Fruit fly (Drosophila melanogaster) whole organism, prepupa: ENCODE measurements around the gene CG1774.

Source experiments
- Blimp-1 ChIP-seq: fragments of 200-800 bp; sonication (Bioruptor generic); optimal IDR thresholded peaks from 3 replicates; lab custom pipeline; 2017; ENCODE audit warnings: missing biosample characterization, missing genetic modification characterization, mild to moderate bottlenecking, moderate library complexity, missing genetic modification reagents
- CG10631 ChIP-seq: fragments of 200-800 bp; sonication (Bioruptor generic); optimal IDR thresholded peaks from 2 replicates; lab custom pipeline; 2016; ENCODE audit warnings: missing biosample characterization, missing genetic modification characterization
- CG10669 ChIP-seq: fragments of 200-800 bp; sonication (Bioruptor generic); optimal IDR thresholded peaks from 3 replicates; lab custom pipeline; 2018; ENCODE audit warnings: missing biosample characterization, mild to moderate bottlenecking, missing genetic modification characterization, moderate library complexity
- CG1621 ChIP-seq: fragments of 200-800 bp; sonication (Bioruptor generic); optimal IDR thresholded peaks from 3 replicates; lab custom pipeline; 2018; ENCODE audit warnings: missing biosample characterization, mild to moderate bottlenecking, missing genetic modification characterization
- CG16779 ChIP-seq: fragments of 200-800 bp; sonication (Bioruptor generic); optimal IDR thresholded peaks from 3 replicates; lab custom pipeline; 2017; ENCODE audit warnings: missing biosample characterization, mild to moderate bottlenecking, missing genetic modification characterization
- CG34406 ChIP-seq: fragments of 200-800 bp; sonication (Bioruptor generic); optimal IDR thresholded peaks from 3 replicates; lab custom pipeline; 2016; ENCODE audit warnings: missing biosample characterization, missing genetic modification characterization
- CG6276 ChIP-seq: fragments of 200-800 bp; sonication (Bioruptor generic); optimal IDR thresholded peaks from 2 replicates; lab custom pipeline; 2017; ENCODE audit warnings: missing biosample characterization, mild to moderate bottlenecking, missing genetic modification characterization
- CG6854 ChIP-seq: fragments of 200-800 bp; sonication (Bioruptor generic); optimal IDR thresholded peaks from 2 replicates; lab custom pipeline; 2017; ENCODE audit warnings: missing biosample characterization, mild to moderate bottlenecking, missing genetic modification characterization
- CG8119 ChIP-seq: fragments of 200-800 bp; sonication (Bioruptor generic); IDR thresholded peaks from 3 replicates; pipeline ENCODE4 v1.3.6; 2022; ENCODE audit warnings: missing biosample characterization, missing genetic modification characterization
- CG8319 ChIP-seq: fragments of 200-800 bp; sonication (Bioruptor generic); optimal IDR thresholded peaks from 3 replicates; lab custom pipeline; 2016; ENCODE audit warnings: missing biosample characterization, missing genetic modification characterization
- Eip75B ChIP-seq: fragments of 200-800 bp; sonication (Bioruptor generic); optimal IDR thresholded peaks from 3 replicates; lab custom pipeline; 2016; ENCODE audit warnings: missing biosample characterization, missing genetic modification characterization
- Eip78C ChIP-seq: fragments of 200-800 bp; sonication (Bioruptor generic); peaks from one replicate; lab custom pipeline; 2016; ENCODE audit warnings: missing biosample characterization, missing genetic modification characterization
- Gug ChIP-seq: fragments of 200-800 bp; sonication (Bioruptor generic); IDR thresholded peaks from 2 replicates; pipeline ENCODE4 v1.3.6; 2022; ENCODE audit warnings: missing biosample characterization, missing genetic modification characterization
- Hr38 ChIP-seq: sonication (Bioruptor generic); optimal IDR thresholded peaks from 2 replicates; lab custom pipeline; 2016; ENCODE audit warnings: missing biosample characterization, missing genetic modification characterization
- Lpt ChIP-seq: fragments of 200-800 bp; sonication (Bioruptor generic); optimal IDR thresholded peaks from 3 replicates; lab custom pipeline; 2016; ENCODE audit warnings: missing biosample characterization, missing genetic modification characterization
- achi ChIP-seq: fragments of 200-800 bp; sonication (Bioruptor generic); optimal IDR thresholded peaks from 3 replicates; lab custom pipeline; 2016; ENCODE audit warnings: missing biosample characterization, missing genetic modification characterization
- acj6 ChIP-seq: fragments of 200-800 bp; sonication (Bioruptor generic); optimal IDR thresholded peaks from 3 replicates; lab custom pipeline; 2016; ENCODE audit warnings: missing biosample characterization, missing genetic modification characterization
- dac ChIP-seq: fragments of 200-800 bp; sonication (Bioruptor generic); optimal IDR thresholded peaks from 2 replicates; lab custom pipeline; 2017; ENCODE audit warnings: missing biosample characterization, mild to moderate bottlenecking, missing genetic modification characterization
- dsx ChIP-seq: fragments of 200-800 bp; optimal IDR thresholded peaks from 3 replicates; lab custom pipeline; 2019; ENCODE audit warnings: missing biosample characterization, mild to moderate bottlenecking, missing genetic modification characterization, moderate library complexity; ENCODE audit not compliant: poor library complexity, severe bottlenecking
- eg ChIP-seq: fragments of 200-800 bp; sonication (Bioruptor generic); IDR thresholded peaks from 3 replicates; pipeline ENCODE4 v1.3.6; 2022; ENCODE audit warnings: missing biosample characterization, missing genetic modification characterization
- esn ChIP-seq: fragments of 200-800 bp; sonication (Bioruptor generic); optimal IDR thresholded peaks from 2 replicates; lab custom pipeline; 2016; ENCODE audit warnings: missing biosample characterization, mild to moderate bottlenecking, missing genetic modification characterization, moderate library complexity
- fkh ChIP-seq: fragments of 200-800 bp; sonication (Bioruptor generic); optimal IDR thresholded peaks from 3 replicates; lab custom pipeline; 2017; ENCODE audit warnings: missing biosample characterization, mild to moderate bottlenecking, missing genetic modification characterization, moderate library complexity
- lz ChIP-seq: fragments of 200-800 bp; sonication (Bioruptor generic); optimal IDR thresholded peaks from 3 replicates; lab custom pipeline; 2016; ENCODE audit warnings: missing biosample characterization, missing genetic modification characterization
- spab ChIP-seq: fragments of 200-800 bp; sonication (Bioruptor generic); optimal IDR thresholded peaks from 2 replicates; lab custom pipeline; 2017; ENCODE audit warnings: missing biosample characterization, mild to moderate bottlenecking, missing genetic modification characterization, missing genetic modification reagents
- ss ChIP-seq, 2 experiments: fragments of 200-800 bp; sonication (Bioruptor generic); optimal IDR thresholded peaks; 2 replicates in 1 of 2; 3 replicates in 1 of 2; lab custom pipeline; 2017 to 2018; ENCODE audit warnings: mild to moderate bottlenecking in 2 of 2, missing biosample characterization in 2 of 2, missing genetic modification characterization in 2 of 2, moderate library complexity in 1 of 2
- svp ChIP-seq: fragments of 200-800 bp; sonication (Bioruptor generic); peaks from one replicate; lab custom pipeline; 2016; ENCODE audit warnings: missing biosample characterization, missing genetic modification characterization

Gene CG1774

dm6 chr3R:31592256-31592879 is at the start of gene CG1774 (continued):
- TF ChIP-seq esn (GFP tag; lab: Kevin White, UChicago) = peak; percentile 64
- TF ChIP-seq CG6276 (GFP tag; lab: Kevin White, UChicago) = no peak
- TF ChIP-seq acj6 = peak; percentile 50
- TF ChIP-seq spab = no peak
- TF ChIP-seq CG1621 = no peak
- no peak for TF ChIP-seq Hr38
- no peak for TF ChIP-seq Lpt (GFP tag; lab: Kevin White, UChicago)
- no peak for TF ChIP-seq achi

dm6 chr3R:31548766-31549510 is 43.7 kb upstream of the CG1774 start:
- peak; percentile 64 for TF ChIP-seq fkh
- peak; percentile 44 for TF ChIP-seq dsx (GFP tag; lab: Kevin White, UChicago)
- no peak for TF ChIP-seq CG10631 (GFP tag; lab: Kevin White, UChicago)
- TF ChIP-seq, all 60 proteins: peak for 2

- no peak for TF ChIP-seq CG16779 (tag; lab: Kevin White, UChicago)
- TF ChIP-seq CG8319 = no peak
- TF ChIP-seq esn (GFP tag; lab: Kevin White, UChicago) = no peak
- no peak for TF ChIP-seq acj6
- TF ChIP-seq fkh = peak; percentile 93
- TF ChIP-seq, all 60 proteins: peak for 1
Measured at dm6 chr3R:31550910-31551309, 41.7 kb upstream of the CG1774 start.

dm6 chr3R:31558720-31559280 is 33.8 kb upstream of the CG1774 start:
- TF ChIP-seq esn (GFP tag; lab: Kevin White, UChicago) = no peak

- TF ChIP-seq fkh = no peak
- TF ChIP-seq lz = no peak
- TF ChIP-seq CG10669 (GFP tag; lab: Kevin White, UChicago) = no peak
- no peak for TF ChIP-seq esn (GFP tag; lab: Kevin White, UChicago)
- TF ChIP-seq Blimp-1 (GFP tag; lab: Kevin White, UChicago) = peak; percentile 88
- peak; percentile 68 for TF ChIP-seq Eip78C (GFP tag; lab: Kevin White, UChicago)
- TF ChIP-seq ss (GFP tag; optimal IDR thresholded peaks at IDR 0.05; lab: Kevin White, UChicago) = peak in 1 of 2 experiments; percentile 5
- peak; percentile 12 for TF ChIP-seq CG6854 (GFP tag; lab: Kevin White, UChicago)
- no peak for TF ChIP-seq acj6
- TF ChIP-seq Gug = no peak
- TF ChIP-seq svp (GFP tag; lab: Kevin White, UChicago) = peak; percentile 18
- peak; percentile 54 for TF ChIP-seq Eip75B (GFP tag; lab: Kevin White, UChicago)
- TF ChIP-seq, all 60 proteins: peak for 6
Measured at dm6 chr3R:31559781-31560180, 32.8 kb upstream of the CG1774 start.

- TF ChIP-seq eg (GFP tag; lab: Robert Waterston, UW) = no peak
- TF ChIP-seq Eip78C (GFP tag; lab: Kevin White, UChicago) = peak; percentile 37
- TF ChIP-seq dsx (GFP tag; lab: Kevin White, UChicago) = no peak
- peak; percentile 58 for TF ChIP-seq Blimp-1 (GFP tag; lab: Kevin White, UChicago)
Measured at dm6 chr3R:31564164-31564563, 28.4 kb upstream of the CG1774 start.

dm6 chr3R:31564588-31564987 is 28.0 kb upstream of the CG1774 start:
- TF ChIP-seq dac (GFP tag; lab: Kevin White, UChicago) (no peak), CG34406 (GFP tag; lab: Kevin White, UChicago) (no peak), svp (GFP tag; lab: Kevin White, UChicago) (peak; percentile 53), CG8119 (GFP tag; lab: Robert Waterston, UW) (no peak), Blimp-1 (GFP tag; lab: Kevin White, UChicago) (peak; percentile 18)
